Fruit fly (Drosophila melanogaster): Measurements from ENCODE around the gene Cog8.

Cog8 gene

dm6 chr2L:11498839-11499238 is at the start of gene Cog8:
Cog8 (minus strand) TSS chr2L:11498948.
- no peak for TF ChIP-seq CG17801 (GFP tag; optimal IDR thresholded peaks at IDR 0.05; ENCODE audit: partially characterized antibody)

dm6 chr2L:11535845-11536244 is 37.1 kb upstream of the Cog8 start, which contains the start of gene CG43438:
CG43438 (plus strand) TSS chr2L:11536145.
- TF ChIP-seq CG17801 (GFP tag; optimal IDR thresholded peaks at IDR 0.05; ENCODE audit: partially characterized antibody), result no peak

- no peak for TF ChIP-seq CG17801 (GFP tag; optimal IDR thresholded peaks at IDR 0.05; ENCODE audit: partially characterized antibody)
Observed at dm6 chr2L:11531520-11531919, 32.8 kb upstream of the Cog8 start, which contains the start of gene CG34162. CG34162 (plus strand) TSS chr2L:11531820.

- TF ChIP-seq CG17801 (GFP tag; optimal IDR thresholded peaks at IDR 0.05; ENCODE audit: partially characterized antibody), result no peak
Observed at dm6 chr2L:11530952-11531351, 32.2 kb upstream of the Cog8 start, which contains the start of gene CG31706. CG31706 (minus strand) TSS chr2L:11531052.

- peak; percentile 73 for TF ChIP-seq CG17801 (GFP tag; optimal IDR thresholded peaks at IDR 0.05; ENCODE audit: partially characterized antibody)
Observed at dm6 chr2L:11528129-11528589, 29.4 kb upstream of the Cog8 start, which contains the start of gene CG31705. CG31705 (minus strand) TSS chr2L:11528205.

- TF ChIP-seq CG17801 (GFP tag; optimal IDR thresholded peaks at IDR 0.05; ENCODE audit: partially characterized antibody), result no peak
Observed at dm6 chr2L:11522676-11523075, 23.9 kb upstream of the Cog8 start, which contains the start of gene CG43153. CG43153 (minus strand) TSS chr2L:11522776.

dm6 chr2L:11521185-11521584 is 22.4 kb upstream of the Cog8 start, which contains the start of gene CG14930:
CG14930 (minus strand) TSS chr2L:11521285.
- TF ChIP-seq CG17801 (GFP tag; optimal IDR thresholded peaks at IDR 0.05; ENCODE audit: partially characterized antibody), result no peak

dm6 chr2L:11519532-11519931 is 20.8 kb upstream of the Cog8 start, which contains the start of gene CG14929:
CG14929 (plus strand) TSS chr2L:11519832.
- TF ChIP-seq CG17801 (GFP tag; optimal IDR thresholded peaks at IDR 0.05; ENCODE audit: partially characterized antibody), result no peak

dm6 chr2L:11516526-11517441 is 18.0 kb upstream of the Cog8 start, which contains the start of the genes Dlg5 and CG4970:
Dlg5 (minus strand) TSS chr2L:11517081.
CG4970 (plus strand) TSS chr2L:11517391.
- TF ChIP-seq CG17801 (GFP tag; optimal IDR thresholded peaks at IDR 0.05; ENCODE audit: partially characterized antibody), result no peak

- no peak for TF ChIP-seq CG17801 (GFP tag; optimal IDR thresholded peaks at IDR 0.05; ENCODE audit: partially characterized antibody)
Observed at dm6 chr2L:11504896-11505569, 6.3 kb upstream of the Cog8 start.

dm6 chr2L:11502698-11503097 is 4.0 kb upstream of the Cog8 start:
- TF ChIP-seq CG17801 (GFP tag; optimal IDR thresholded peaks at IDR 0.05; ENCODE audit: partially characterized antibody), result no peak

- TF ChIP-seq CG17801 (GFP tag; optimal IDR thresholded peaks at IDR 0.05; ENCODE audit: partially characterized antibody), result no peak
Observed at dm6 chr2L:11501427-11501968, 2.8 kb upstream of the Cog8 start, which contains the start of gene spz4. spz4 (plus strand) TSS chr2L:11501715.

dm6 chr2L:11500649-11501048 is 1.9 kb upstream of the Cog8 start:
- TF ChIP-seq CG17801 (GFP tag; optimal IDR thresholded peaks at IDR 0.05; ENCODE audit: partially characterized antibody), result no peak

dm6 chr2L:11493933-11494332 is 4.8 kb downstream of the Cog8 start:
- no peak for TF ChIP-seq CG17801 (GFP tag; optimal IDR thresholded peaks at IDR 0.05; ENCODE audit: partially characterized antibody)

Measured in ovary, adult (tissue).